In genomic region chrX:12012149-12013097, dm6 we compare ENCODE assay signal across 7 fruit fly cellular contexts.
TF ChIP-seq lines count a peak whose summit lies in the region.

Gene CG1492, minus strand, starts transcription at chrX:12012211.
Gene regucalcin, plus strand, starts transcription at chrX:12012377.

- peak; percentile 50 to 54 for TF ChIP-seq CTCF in S2 (optimal IDR thresholded peaks at IDR 0.05; lab: Kevin White, UChicago)
- peak; percentile 4 for TF ChIP-seq CTCF in whole organism, embryonic (GFP tag; optimal IDR thresholded peaks at IDR 0.05; lab: Kevin White, UChicago)

TF ChIP-seq in Kc167, 6 proteins besides CTCF, POLR2A, EP300 and RAD21:
- TF ChIP-seq insv (optimal IDR thresholded peaks at IDR 0.05; lab: Kevin White, UChicago) (no peak), psq (optimal IDR thresholded peaks at IDR 0.05; lab: Kevin White, UChicago) (peak; percentile 41)
TF ChIP-seq in Kc167: peak in this region for 1.

TF ChIP-seq in whole organism, adult, 20 proteins besides CTCF, POLR2A, EP300 and RAD21 (continues in another document):
- TF ChIP-seq CG1620 (GFP tag; optimal IDR thresholded peaks at IDR 0.05; lab: Kevin White, UChicago) (no peak), CG7045 (GFP tag; optimal IDR thresholded peaks at IDR 0.05; lab: Kevin White, UChicago) (no peak), cnc (optimal IDR thresholded peaks at IDR 0.05; lab: Kevin White, UChicago) (no peak), Crg-1 (GFP tag; optimal IDR thresholded peaks at IDR 0.05; lab: Kevin White, UChicago) (peak; percentile 12), Hr96 (GFP tag; optimal IDR thresholded peaks at IDR 0.05; lab: Kevin White, UChicago) (no peak), CG5204 (GFP tag; optimal IDR thresholded peaks at IDR 0.05; lab: Kevin White, UChicago) (no peak), toe (GFP tag; optimal IDR thresholded peaks at IDR 0.05; lab: Kevin White, UChicago) (no peak), CG11617 (GFP tag; optimal IDR thresholded peaks at IDR 0.05; lab: Kevin White, UChicago) (no peak), CG12768 (GFP tag; optimal IDR thresholded peaks at IDR 0.05; lab: Kevin White, UChicago) (no peak), kay (GFP tag; lab: Kevin White, UChicago; ENCODE audit: borderline replicate concordance) (peak; percentile 65), tj (GFP tag; optimal IDR thresholded peaks at IDR 0.05; lab: Kevin White, UChicago) (peak; percentile 48), CG7101 (tag; optimal IDR thresholded peaks at IDR 0.05; lab: Kevin White, UChicago) (no peak), CG14711 (tag; optimal IDR thresholded peaks at IDR 0.05; lab: Kevin White, UChicago) (no peak), cic (GFP tag; optimal IDR thresholded peaks at IDR 0.05; lab: Kevin White, UChicago) (no peak), ovo (GFP tag; optimal IDR thresholded peaks at IDR 0.05; lab: Kevin White, UChicago) (peak; percentile 81), Clk (GFP tag; optimal IDR thresholded peaks at IDR 0.05; lab: Kevin White, UChicago) (no peak), Mnt (GFP tag; optimal IDR thresholded peaks at IDR 0.05; lab: Kevin White, UChicago) (no peak), CG33017 (tag; optimal IDR thresholded peaks at IDR 0.05; lab: Kevin White, UChicago) (no peak)

TF ChIP-seq in whole organism, embryonic, 481 proteins besides CTCF, POLR2A, EP300 and RAD21 (continues in another document):
- peak; percentile 96 for TF ChIP-seq E2f2 (GFP tag; IDR thresholded peaks at IDR 0.05; lab: Robert Waterston, UW)
- no peak for TF ChIP-seq lbe (GFP tag; optimal IDR thresholded peaks at IDR 0.05; lab: Kevin White, UChicago)
- no peak for TF ChIP-seq stc (GFP tag; IDR thresholded peaks at IDR 0.05; lab: Robert Waterston, UW)
- no peak for TF ChIP-seq ranshi (GFP tag; IDR thresholded peaks at IDR 0.05; lab: Robert Waterston, UW)
- no peak for TF ChIP-seq cg (GFP tag; optimal IDR thresholded peaks at IDR 0.05; lab: Kevin White, UChicago)
- TF ChIP-seq CG14014 (GFP tag; IDR thresholded peaks at IDR 0.05; lab: Robert Waterston, UW) = no peak
- TF ChIP-seq CG18599 (GFP tag; optimal IDR thresholded peaks at IDR 0.05; lab: Kevin White, UChicago) = no peak
- no peak for TF ChIP-seq hb (GFP tag; IDR thresholded peaks at IDR 0.05; lab: Robert Waterston, UW; ENCODE audit: partially characterized antibody)
- TF ChIP-seq CG2889 (GFP tag; IDR thresholded peaks at IDR 0.05; lab: Robert Waterston, UW) = no peak
- TF ChIP-seq Aef1 (GFP tag; IDR thresholded peaks at IDR 0.05; lab: Robert Waterston, UW) = no peak
- no peak for TF ChIP-seq CG12236 (GFP tag; optimal IDR thresholded peaks at IDR 0.05; lab: Kevin White, UChicago)
- TF ChIP-seq CG4404 (GFP tag; IDR thresholded peaks at IDR 0.05; lab: Robert Waterston, UW) = no peak
- no peak for TF ChIP-seq CG3163 (GFP tag; optimal IDR thresholded peaks at IDR 0.05; lab: Kevin White, UChicago)
- no peak for TF ChIP-seq TFAM (GFP tag; optimal IDR thresholded peaks at IDR 0.05; lab: Kevin White, UChicago)
- TF ChIP-seq E2f1 (GFP tag; IDR thresholded peaks at IDR 0.05; lab: Robert Waterston, UW) = no peak
- TF ChIP-seq chn (GFP tag; optimal IDR thresholded peaks at IDR 0.05; lab: Kevin White, UChicago) = no peak
- TF ChIP-seq Doc2 (GFP tag; IDR thresholded peaks at IDR 0.05; lab: Robert Waterston, UW) = no peak
- no peak for TF ChIP-seq zfh2 (GFP tag; optimal IDR thresholded peaks at IDR 0.05; lab: Kevin White, UChicago)
- no peak for TF ChIP-seq usp (GFP tag; optimal IDR thresholded peaks at IDR 0.05; lab: Kevin White, UChicago)
- no peak for TF ChIP-seq Bteb2 (GFP tag; optimal IDR thresholded peaks at IDR 0.05; lab: Kevin White, UChicago)

TF ChIP-seq in whole organism, prepupa, 60 proteins besides CTCF, POLR2A, EP300 and RAD21:
- TF ChIP-seq CG11762 (GFP tag; optimal IDR thresholded peaks at IDR 0.05; lab: Kevin White, UChicago; ENCODE audit: insufficient read depth) (no peak), achi (GFP tag; optimal IDR thresholded peaks at IDR 0.05; lab: Kevin White, UChicago) (no peak), Eip78C (GFP tag; lab: Kevin White, UChicago) (peak; percentile 6), Eip93F (GFP tag; optimal IDR thresholded peaks at IDR 0.05; lab: Kevin White, UChicago) (no peak), fkh (GFP tag; optimal IDR thresholded peaks at IDR 0.05; lab: Kevin White, UChicago) (peak; percentile 66), dsx (GFP tag; optimal IDR thresholded peaks at IDR 0.05; lab: Kevin White, UChicago; ENCODE audit: poor library complexity, severe bottlenecking) (peak; percentile 31), eg (GFP tag; IDR thresholded peaks at IDR 0.05; lab: Robert Waterston, UW) (no peak), CG1621 (tag; optimal IDR thresholded peaks at IDR 0.05; lab: Kevin White, UChicago) (no peak), svp (GFP tag; lab: Kevin White, UChicago) (peak; percentile 95)

TF ChIP-seq in whole organism, pupa, 21 proteins besides CTCF, POLR2A, EP300 and RAD21:
- TF ChIP-seq fd96Ca (GFP tag; IDR thresholded peaks at IDR 0.05; lab: Robert Waterston, UW) = no peak
- TF ChIP-seq EcR (GFP tag; optimal IDR thresholded peaks at IDR 0.05; lab: Kevin White, UChicago) = peak; percentile 98
- no peak for TF ChIP-seq CG14655 (GFP tag; optimal IDR thresholded peaks at IDR 0.05; lab: Kevin White, UChicago)
- no peak for TF ChIP-seq Snoo (tag; optimal IDR thresholded peaks at IDR 0.05; lab: Kevin White, UChicago)

TF ChIP-seq in whole organism, wandering third instar larva, 38 proteins besides CTCF, POLR2A, EP300 and RAD21:
- TF ChIP-seq tai (GFP tag; optimal IDR thresholded peaks at IDR 0.05; lab: Kevin White, UChicago) = no peak
- TF ChIP-seq CrebA (GFP tag; optimal IDR thresholded peaks at IDR 0.05; lab: Kevin White, UChicago; ENCODE audit: borderline replicate concordance) = no peak
- TF ChIP-seq psq (GFP tag; optimal IDR thresholded peaks at IDR 0.05; lab: Kevin White, UChicago) = no peak
- TF ChIP-seq GATAd (GFP tag; optimal IDR thresholded peaks at IDR 0.05; lab: Kevin White, UChicago) = no peak
- no peak for TF ChIP-seq dsf (GFP tag; optimal IDR thresholded peaks at IDR 0.05; lab: Kevin White, UChicago; ENCODE audit: borderline replicate concordance)
- TF ChIP-seq Hnf4 (GFP tag; optimal IDR thresholded peaks at IDR 0.05; lab: Kevin White, UChicago) = no peak
- no peak for TF ChIP-seq br (GFP tag; optimal IDR thresholded peaks at IDR 0.05; lab: Kevin White, UChicago)
- TF ChIP-seq dl (GFP tag; optimal IDR thresholded peaks at IDR 0.05; lab: Kevin White, UChicago; ENCODE audit: insufficient read depth in 1 of 2, partially characterized antibody in 2 of 2) = no peak
- TF ChIP-seq HLH106 (tag; optimal IDR thresholded peaks at IDR 0.05; lab: Kevin White, UChicago) = no peak
- no peak for TF ChIP-seq sage (GFP tag; optimal IDR thresholded peaks at IDR 0.05; lab: Kevin White, UChicago)
- no peak for TF ChIP-seq Vsx2 (GFP tag; optimal IDR thresholded peaks at IDR 0.05; lab: Kevin White, UChicago; ENCODE audit: partially characterized antibody)
- TF ChIP-seq Dfd (GFP tag; optimal IDR thresholded peaks at IDR 0.05; lab: Kevin White, UChicago) = no peak
- TF ChIP-seq fru (GFP tag; optimal IDR thresholded peaks at IDR 0.05; lab: Kevin White, UChicago) = peak; percentile 20
- no peak for TF ChIP-seq Jra (GFP tag; optimal IDR thresholded peaks at IDR 0.05; lab: Kevin White, UChicago)
- no peak for TF ChIP-seq CG9705 (GFP tag; optimal IDR thresholded peaks at IDR 0.05; lab: Kevin White, UChicago)
- TF ChIP-seq foxo (GFP tag; optimal IDR thresholded peaks at IDR 0.05; lab: Kevin White, UChicago) = no peak
- peak; percentile 69 for TF ChIP-seq Myc (optimal IDR thresholded peaks at IDR 0.05; lab: Kevin White, UChicago)
- no peak for TF ChIP-seq dmrt93B (GFP tag; optimal IDR thresholded peaks at IDR 0.05; lab: Kevin White, UChicago)
